Fruit fly (Drosophila melanogaster): ENCODE results near the gene Sulf1.

Sulf1 gene

dm6 chr3R:16282080-16282690 lies 57.2 kb downstream of the Sulf1 start:
- TF ChIP-seq Dll (optimal IDR thresholded peaks at IDR 0.05) (no peak), pan (optimal IDR thresholded peaks at IDR 0.05) (no peak), EcR (GFP tag; optimal IDR thresholded peaks at IDR 0.05) (peak; percentile 22 to 80), psq (optimal IDR thresholded peaks at IDR 0.05) (no peak), CG8478 (optimal IDR thresholded peaks at IDR 0.05) (no peak)

- TF ChIP-seq EcR (GFP tag; optimal IDR thresholded peaks at IDR 0.05), result no peak
- no peak for TF ChIP-seq pan (optimal IDR thresholded peaks at IDR 0.05)
- no peak for TF ChIP-seq usp (GFP tag; optimal IDR thresholded peaks at IDR 0.05)
- no peak for TF ChIP-seq CG8478 (optimal IDR thresholded peaks at IDR 0.05)
- no peak for TF ChIP-seq Dll (optimal IDR thresholded peaks at IDR 0.05)
- TF ChIP-seq psq (optimal IDR thresholded peaks at IDR 0.05), result no peak
These were observed 58.2 kb downstream of the Sulf1 start for dm6 chr3R:16281033-16281680.

dm6 chr3R:16280003-16280998 lies 59.1 kb downstream of the Sulf1 start:
- TF ChIP-seq Dll (optimal IDR thresholded peaks at IDR 0.05) (no peak), psq (optimal IDR thresholded peaks at IDR 0.05) (no peak), EcR (GFP tag; optimal IDR thresholded peaks at IDR 0.05) (peak in 1 of 2 experiments; percentile 69), CG8478 (optimal IDR thresholded peaks at IDR 0.05) (no peak), pan (optimal IDR thresholded peaks at IDR 0.05) (peak; percentile 56), usp (GFP tag; optimal IDR thresholded peaks at IDR 0.05) (no peak)

dm6 chr3R:16279382-16279932 lies 59.9 kb downstream of the Sulf1 start:
- TF ChIP-seq psq (optimal IDR thresholded peaks at IDR 0.05) (no peak), Dll (optimal IDR thresholded peaks at IDR 0.05) (no peak), CG8478 (optimal IDR thresholded peaks at IDR 0.05) (no peak), EcR (GFP tag; optimal IDR thresholded peaks at IDR 0.05) (no peak), usp (GFP tag; optimal IDR thresholded peaks at IDR 0.05) (no peak), pan (optimal IDR thresholded peaks at IDR 0.05) (no peak)

- TF ChIP-seq psq (optimal IDR thresholded peaks at IDR 0.05), result no peak
- no peak for TF ChIP-seq EcR (GFP tag; optimal IDR thresholded peaks at IDR 0.05)
- no peak for TF ChIP-seq CG8478 (optimal IDR thresholded peaks at IDR 0.05)
- no peak for TF ChIP-seq pan (optimal IDR thresholded peaks at IDR 0.05)
- TF ChIP-seq usp (GFP tag; optimal IDR thresholded peaks at IDR 0.05), result no peak
- no peak for TF ChIP-seq Dll (optimal IDR thresholded peaks at IDR 0.05)
These were observed 61.8 kb downstream of the Sulf1 start for dm6 chr3R:16277543-16277942.

DNA sequence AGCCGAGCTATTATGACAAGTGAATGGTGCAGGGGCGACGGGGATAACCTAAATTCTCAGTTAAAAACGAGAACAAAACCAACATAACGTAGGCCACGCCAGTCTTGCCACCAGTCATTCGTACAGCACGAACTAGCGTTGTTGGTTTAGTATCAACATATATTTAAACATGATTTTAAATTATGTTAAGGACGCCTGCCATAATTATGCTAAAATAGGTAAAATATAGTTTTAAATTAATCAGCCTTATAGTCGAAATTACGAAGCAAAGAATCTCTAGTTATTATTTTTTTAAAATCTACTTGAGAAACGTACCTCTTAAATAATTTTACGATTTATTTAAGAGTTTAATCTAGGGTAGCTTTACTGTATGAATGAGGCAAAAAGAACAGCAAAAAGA lies 62.4 kb downstream of the Sulf1 start:
- TF ChIP-seq usp (GFP tag; optimal IDR thresholded peaks at IDR 0.05), result no peak
- TF ChIP-seq CG8478 (optimal IDR thresholded peaks at IDR 0.05), result no peak
- TF ChIP-seq Dll (optimal IDR thresholded peaks at IDR 0.05), result no peak
- no peak for TF ChIP-seq psq (optimal IDR thresholded peaks at IDR 0.05)

- no peak for TF ChIP-seq usp (GFP tag; optimal IDR thresholded peaks at IDR 0.05)
- no peak for TF ChIP-seq Dll (optimal IDR thresholded peaks at IDR 0.05)
- no peak for TF ChIP-seq pan (optimal IDR thresholded peaks at IDR 0.05)
- no peak for TF ChIP-seq EcR (GFP tag; optimal IDR thresholded peaks at IDR 0.05)
These were observed 63.3 kb downstream of the Sulf1 start for dm6 chr3R:16275890-16276619.

- TF ChIP-seq pan (optimal IDR thresholded peaks at IDR 0.05) (no peak), EcR (GFP tag; optimal IDR thresholded peaks at IDR 0.05) (no peak), CG8478 (optimal IDR thresholded peaks at IDR 0.05) (no peak), Dll (optimal IDR thresholded peaks at IDR 0.05) (no peak), usp (GFP tag; optimal IDR thresholded peaks at IDR 0.05) (no peak), psq (optimal IDR thresholded peaks at IDR 0.05) (no peak)
These were observed 64.0 kb downstream of the Sulf1 start for dm6 chr3R:16275329-16275728.

DNA sequence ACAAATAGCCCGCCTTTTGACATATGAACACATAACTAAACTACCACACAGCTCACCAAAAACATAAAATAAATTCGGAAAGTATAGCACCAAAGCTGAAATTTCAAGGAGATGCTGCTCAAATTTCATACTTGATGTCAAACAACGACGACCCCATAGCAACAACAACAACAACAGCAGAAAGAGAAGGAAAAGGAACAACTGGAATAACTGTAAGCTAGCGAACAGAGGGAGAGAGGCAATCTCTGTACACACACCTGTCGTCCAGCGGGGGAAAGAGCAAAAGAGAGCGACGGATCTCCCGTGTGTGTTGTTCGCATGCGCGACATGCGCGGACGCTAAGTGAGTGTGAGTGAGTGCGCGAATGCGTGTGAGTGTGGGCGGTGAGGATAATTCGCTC lies 64.8 kb downstream of the Sulf1 start:
- TF ChIP-seq Dll (optimal IDR thresholded peaks at IDR 0.05), result no peak
- TF ChIP-seq psq (optimal IDR thresholded peaks at IDR 0.05), result no peak
- TF ChIP-seq EcR (GFP tag; optimal IDR thresholded peaks at IDR 0.05), result no peak
- no peak for TF ChIP-seq CG8478 (optimal IDR thresholded peaks at IDR 0.05)
- TF ChIP-seq usp (GFP tag; optimal IDR thresholded peaks at IDR 0.05), result no peak
- TF ChIP-seq pan (optimal IDR thresholded peaks at IDR 0.05), result no peak

dm6 chr3R:16273503-16274131 lies 65.8 kb downstream of the Sulf1 start:
- no peak for TF ChIP-seq EcR (GFP tag; optimal IDR thresholded peaks at IDR 0.05)
- TF ChIP-seq psq (optimal IDR thresholded peaks at IDR 0.05), result no peak
- no peak for TF ChIP-seq CG8478 (optimal IDR thresholded peaks at IDR 0.05)
- no peak for TF ChIP-seq usp (GFP tag; optimal IDR thresholded peaks at IDR 0.05)
- TF ChIP-seq Dll (optimal IDR thresholded peaks at IDR 0.05), result no peak
- TF ChIP-seq pan (optimal IDR thresholded peaks at IDR 0.05), result no peak

Data from whole organism.